Worm (Caenorhabditis elegans): ENCODE data around the gene R02D5.24.

The R02D5.24 gene

ce11 chrV:14503065-14503464, 1.9 kb downstream of the R02D5.24 start:
- peak; percentile 81 for TF ChIP-seq pqm-1 (tag; optimal IDR thresholded peaks at IDR 0.05)
- no peak for TF ChIP-seq nhr-12 (tag; optimal IDR thresholded peaks at IDR 0.05)
- no peak for TF ChIP-seq nhr-77 (tag; optimal IDR thresholded peaks at IDR 0.05)
- TF ChIP-seq skn-1 (tag; optimal IDR thresholded peaks at IDR 0.05): no peak
- TF ChIP-seq jun-1 (tag; optimal IDR thresholded peaks at IDR 0.05): peak; percentile 43
- peak; percentile 36 for TF ChIP-seq pha-4 (tag; optimal IDR thresholded peaks at IDR 0.05)
- no peak for TF ChIP-seq mml-1 (tag; optimal IDR thresholded peaks at IDR 0.05)
- TF ChIP-seq nfya-1 (tag; optimal IDR thresholded peaks at IDR 0.05; ENCODE audit: insufficient read depth): peak; percentile 37
- peak; percentile 86 for TF ChIP-seq elt-2 (tag; optimal IDR thresholded peaks at IDR 0.05)
- TF ChIP-seq fos-1 (tag; optimal IDR thresholded peaks at IDR 0.05): no peak
- TF ChIP-seq ceh-82 (tag; optimal IDR thresholded peaks at IDR 0.05): no peak
- TF ChIP-seq unc-62 (GFP tag; optimal IDR thresholded peaks at IDR 0.05): no peak

ce11 chrV:14504120-14504519, 3.0 kb downstream of the R02D5.24 start:
- no peak for TF ChIP-seq daf-12 (tag; optimal IDR thresholded peaks at IDR 0.05)
- no peak for TF ChIP-seq egl-27 (tag; optimal IDR thresholded peaks at IDR 0.05)
- TF ChIP-seq nhr-77 (tag; optimal IDR thresholded peaks at IDR 0.05): no peak
- no peak for TF ChIP-seq mdl-1 (tag; optimal IDR thresholded peaks at IDR 0.05)
- TF ChIP-seq sea-2 (GFP tag; optimal IDR thresholded peaks at IDR 0.05): no peak
- TF ChIP-seq fkh-2 (tag; optimal IDR thresholded peaks at IDR 0.05): no peak
- TF ChIP-seq nhr-11 (tag; optimal IDR thresholded peaks at IDR 0.05): no peak
- TF ChIP-seq jun-1 (tag; optimal IDR thresholded peaks at IDR 0.05): no peak
- no peak for TF ChIP-seq ama-1 (optimal IDR thresholded peaks at IDR 0.05)
- no peak for TF ChIP-seq nhr-25 (tag; optimal IDR thresholded peaks at IDR 0.05)
- no peak for TF ChIP-seq pqm-1 (tag; optimal IDR thresholded peaks at IDR 0.05)

ce11 chrV:14504774-14505173, 3.6 kb downstream of the R02D5.24 start:
- TF ChIP-seq nhr-76 (tag; optimal IDR thresholded peaks at IDR 0.05) (no peak), nhr-28 (tag; optimal IDR thresholded peaks at IDR 0.05) (no peak), ceh-28 (tag; optimal IDR thresholded peaks at IDR 0.05) (no peak), skn-1 (tag; optimal IDR thresholded peaks at IDR 0.05) (no peak), elt-2 (tag; optimal IDR thresholded peaks at IDR 0.05) (peak; percentile 2)

ce11 chrV:14505745-14506214, 4.6 kb downstream of the R02D5.24 start:
- TF ChIP-seq lin-39 (tag; optimal IDR thresholded peaks at IDR 0.05): no peak
- TF ChIP-seq unc-62 (GFP tag; optimal IDR thresholded peaks at IDR 0.05): no peak
- peak; percentile 95 for TF ChIP-seq elt-1 (tag; optimal IDR thresholded peaks at IDR 0.05)
- no peak for TF ChIP-seq lin-15B (tag; optimal IDR thresholded peaks at IDR 0.05)
- no peak for TF ChIP-seq nhr-237 (tag; optimal IDR thresholded peaks at IDR 0.05)
- no peak for TF ChIP-seq aly-2 (tag; optimal IDR thresholded peaks at IDR 0.05)
- no peak for TF ChIP-seq fkh-10 (GFP tag; optimal IDR thresholded peaks at IDR 0.05)
- TF ChIP-seq fkh-2 (tag; optimal IDR thresholded peaks at IDR 0.05): no peak
- TF ChIP-seq pqm-1 (tag; optimal IDR thresholded peaks at IDR 0.05): peak; percentile 42
- no peak for TF ChIP-seq eor-1 (tag; optimal IDR thresholded peaks at IDR 0.05)
- no peak for TF ChIP-seq ztf-11 (tag; optimal IDR thresholded peaks at IDR 0.05)
- no peak for TF ChIP-seq snpc-4 (tag; optimal IDR thresholded peaks at IDR 0.05)
- no peak for TF ChIP-seq lsy-12 (tag; optimal IDR thresholded peaks at IDR 0.05)
- TF ChIP-seq ZK546.5 (tag; optimal IDR thresholded peaks at IDR 0.05): no peak
- TF ChIP-seq hmg-11 (tag; optimal IDR thresholded peaks at IDR 0.05): no peak
- TF ChIP-seq jun-1 (tag; optimal IDR thresholded peaks at IDR 0.05): peak; percentile 46
- no peak for TF ChIP-seq nhr-76 (tag; optimal IDR thresholded peaks at IDR 0.05)
- TF ChIP-seq nhr-12 (tag; optimal IDR thresholded peaks at IDR 0.05): no peak
- TF ChIP-seq ceh-9 (tag; optimal IDR thresholded peaks at IDR 0.05): no peak
- TF ChIP-seq elt-2 (tag; optimal IDR thresholded peaks at IDR 0.05): peak; percentile 84
- TF ChIP-seq mdl-1 (tag; optimal IDR thresholded peaks at IDR 0.05): no peak
- TF ChIP-seq skn-1 (tag; optimal IDR thresholded peaks at IDR 0.05): no peak
- TF ChIP-seq egl-27 (tag; optimal IDR thresholded peaks at IDR 0.05): peak; percentile 2
- TF ChIP-seq nhr-67 (tag; optimal IDR thresholded peaks at IDR 0.05): no peak
- no peak for TF ChIP-seq pha-4 (tag; optimal IDR thresholded peaks at IDR 0.05)
- no peak for TF ChIP-seq ztf-4 (tag; optimal IDR thresholded peaks at IDR 0.05)
- no peak for TF ChIP-seq ama-1 (optimal IDR thresholded peaks at IDR 0.05)
- TF ChIP-seq nfya-1 (tag; optimal IDR thresholded peaks at IDR 0.05; ENCODE audit: insufficient read depth): no peak
- TF ChIP-seq mml-1 (tag; optimal IDR thresholded peaks at IDR 0.05): no peak
- TF ChIP-seq ceh-16 (tag; optimal IDR thresholded peaks at IDR 0.05): no peak
- no peak for TF ChIP-seq egl-5 (tag; optimal IDR thresholded peaks at IDR 0.05)
- no peak for TF ChIP-seq nhr-77 (tag; optimal IDR thresholded peaks at IDR 0.05)
- no peak for TF ChIP-seq fos-1 (tag; optimal IDR thresholded peaks at IDR 0.05)
- TF ChIP-seq sea-2 (GFP tag; optimal IDR thresholded peaks at IDR 0.05): no peak
- no peak for TF ChIP-seq unc-39 (tag; optimal IDR thresholded peaks at IDR 0.05)
- no peak for TF ChIP-seq daf-12 (tag; optimal IDR thresholded peaks at IDR 0.05)
- TF ChIP-seq nhr-25 (tag; optimal IDR thresholded peaks at IDR 0.05): peak; percentile 65
- TF ChIP-seq nhr-43 (tag; optimal IDR thresholded peaks at IDR 0.05; ENCODE audit: poor library complexity, severe bottlenecking): peak; percentile 78
- no peak for TF ChIP-seq R02D3.7 (tag; optimal IDR thresholded peaks at IDR 0.05)
- TF ChIP-seq ceh-82 (tag; optimal IDR thresholded peaks at IDR 0.05): no peak
- peak; percentile 67 for TF ChIP-seq nhr-23 (tag; optimal IDR thresholded peaks at IDR 0.05)
- no peak for TF ChIP-seq nhr-28 (tag; optimal IDR thresholded peaks at IDR 0.05)
- TF ChIP-seq ceh-28 (tag; optimal IDR thresholded peaks at IDR 0.05): no peak
